Worm (Caenorhabditis elegans) whole organism, midembryonic: ENCODE results near the gene ssp-10.

Experiments used
- T22C8.4 ChIP-seq: fragments of 200-800 bp; sonication (Bioruptor generic); IDR thresholded peaks from 2 replicates; pipeline ENCODE4 v1.3.6; 2022; ENCODE audit warnings: missing genetic modification characterization, missing compliant biosample characterization
- cog-1 ChIP-seq: sonication (generic microtip); optimal IDR thresholded peaks from 2 replicates; lab custom pipeline; 2016; ENCODE audit warnings: missing genetic modification characterization, missing compliant biosample characterization
- flt-1 ChIP-seq: fragments of 200-800 bp; sonication (Bioruptor generic); IDR thresholded peaks from 2 replicates; pipeline ENCODE4 v1.3.6; 2022; ENCODE audit warnings: missing genetic modification characterization, missing compliant biosample characterization
- klf-2 ChIP-seq: fragments of 200-800 bp; sonication (Bioruptor generic); conservative IDR thresholded peaks from 2 replicates; pipeline ENCODE4 v1.3.6; 2022; ENCODE audit warnings: missing genetic modification reagents, missing genetic modification characterization, missing compliant biosample characterization
- med-1 ChIP-seq: sonication (generic microtip); optimal IDR thresholded peaks from 2 replicates; lab custom pipeline; 2017; ENCODE audit warnings: missing genetic modification characterization, mild to moderate bottlenecking, missing compliant biosample characterization, antibody characterized with exemption, missing genetic modification reagents; ENCODE audit not compliant: insufficient read depth
- ref-1 ChIP-seq: fragments of 200-800 bp; sonication (Bioruptor generic); conservative IDR thresholded peaks from 2 replicates; pipeline ENCODE4 v1.3.6; 2022; ENCODE audit warnings: missing genetic modification reagents, missing genetic modification characterization, missing compliant biosample characterization
- tab-1 ChIP-seq: fragments of 200-800 bp; sonication (Bioruptor generic); IDR thresholded peaks from 2 replicates; pipeline ENCODE4 v1.3.6; 2022; ENCODE audit warnings: missing genetic modification characterization, missing compliant biosample characterization
- ztf-23 ChIP-seq: fragments of 200-800 bp; sonication (Bioruptor generic); IDR thresholded peaks from 2 replicates; pipeline ENCODE4 v1.3.6; 2022; ENCODE audit warnings: missing genetic modification reagents, missing genetic modification characterization, missing compliant biosample characterization
- ztf-29 ChIP-seq: fragments of 200-800 bp; sonication (Bioruptor generic); IDR thresholded peaks from 2 replicates; pipeline ENCODE4 v1.3.6; 2022; ENCODE audit warnings: missing genetic modification reagents, missing genetic modification characterization, missing compliant biosample characterization

The ssp-10 gene

DNA sequence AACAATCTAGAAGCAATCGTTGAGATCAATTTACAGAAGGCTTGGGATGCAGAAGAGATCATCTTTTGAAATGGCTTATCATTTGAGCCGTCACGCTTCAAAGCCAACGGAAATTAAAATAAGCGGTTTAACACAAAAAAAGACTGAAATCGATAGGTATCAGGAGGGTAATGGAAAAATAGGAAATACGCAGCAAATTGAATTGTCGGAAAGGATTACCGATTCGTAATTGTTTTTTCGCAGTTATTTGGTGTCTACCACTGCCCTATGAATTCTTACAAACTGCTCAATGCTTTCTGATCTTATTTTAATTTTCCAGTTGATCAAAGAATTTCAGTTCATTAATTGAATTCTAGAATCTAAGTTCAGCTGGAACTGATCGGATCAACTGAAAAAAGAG lies 39.3 kb downstream of the ssp-10 start:
- TF ChIP-seq ztf-29 (GFP tag; lab: Robert Waterston, UW) (no peak), ztf-23 (GFP tag; lab: Robert Waterston, UW) (no peak), med-1 (GFP tag; lab: Kevin White, UChicago) (no peak)

DNA sequence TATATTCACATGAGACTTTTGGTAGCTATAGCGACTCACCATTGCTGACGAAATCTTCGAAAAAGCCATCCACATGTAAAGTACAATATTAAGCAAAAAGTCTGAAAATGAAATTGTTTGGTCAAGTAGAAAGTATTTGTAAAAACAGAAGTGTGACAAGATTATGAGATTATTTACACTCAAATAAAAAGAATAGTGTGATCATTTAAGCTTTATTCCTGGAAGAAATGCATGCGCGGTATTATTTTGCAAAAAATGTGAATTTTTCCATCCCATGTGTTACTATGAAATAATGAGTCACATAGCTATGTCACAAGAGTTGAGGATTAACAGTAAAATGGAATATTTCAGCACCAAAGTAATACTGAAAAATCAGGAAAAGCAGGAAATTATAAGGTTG lies 40.2 kb downstream of the ssp-10 start, which contains the start of gene dct-15:
TSS of gene dct-15 (minus strand) at position 101 of the 400 bp plus-strand sequence.
- no peak for TF ChIP-seq ztf-23 (GFP tag; lab: Robert Waterston, UW)
- TF ChIP-seq ref-1 (GFP tag; lab: Robert Waterston, UW): no peak
- TF ChIP-seq flt-1 (GFP tag; lab: Robert Waterston, UW): no peak
- no peak for TF ChIP-seq ztf-29 (GFP tag; lab: Robert Waterston, UW)
- TF ChIP-seq tab-1 (GFP tag; lab: Robert Waterston, UW): no peak
- no peak for TF ChIP-seq klf-2 (GFP tag; lab: Robert Waterston, UW)

DNA sequence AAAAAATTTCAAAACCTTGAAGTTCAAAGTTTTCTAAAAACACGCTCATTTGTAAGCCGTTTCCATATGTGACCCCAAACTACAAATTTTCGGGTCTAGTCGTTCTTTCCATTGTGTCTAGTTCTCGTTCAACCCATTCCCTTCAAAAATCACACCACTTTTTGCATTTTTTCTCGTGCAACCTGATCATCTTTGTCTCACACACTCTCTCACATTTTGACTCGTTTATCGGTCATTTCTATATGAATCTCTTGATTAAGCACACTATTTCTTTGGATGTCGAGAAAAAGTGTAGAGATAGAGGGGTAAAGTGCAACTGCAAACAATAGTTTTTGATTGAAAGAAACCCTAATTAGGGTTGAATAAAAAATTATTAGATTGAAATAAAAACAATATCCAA lies 47.3 kb downstream of the ssp-10 start:
- TF ChIP-seq cog-1 (tag; lab: Kevin White, UChicago): no peak
- TF ChIP-seq T22C8.4 (GFP tag; lab: Robert Waterston, UW): no peak
- TF ChIP-seq klf-2 (GFP tag; lab: Robert Waterston, UW): no peak
- no peak for TF ChIP-seq ref-1 (GFP tag; lab: Robert Waterston, UW)
- no peak for TF ChIP-seq ztf-23 (GFP tag; lab: Robert Waterston, UW)

DNA sequence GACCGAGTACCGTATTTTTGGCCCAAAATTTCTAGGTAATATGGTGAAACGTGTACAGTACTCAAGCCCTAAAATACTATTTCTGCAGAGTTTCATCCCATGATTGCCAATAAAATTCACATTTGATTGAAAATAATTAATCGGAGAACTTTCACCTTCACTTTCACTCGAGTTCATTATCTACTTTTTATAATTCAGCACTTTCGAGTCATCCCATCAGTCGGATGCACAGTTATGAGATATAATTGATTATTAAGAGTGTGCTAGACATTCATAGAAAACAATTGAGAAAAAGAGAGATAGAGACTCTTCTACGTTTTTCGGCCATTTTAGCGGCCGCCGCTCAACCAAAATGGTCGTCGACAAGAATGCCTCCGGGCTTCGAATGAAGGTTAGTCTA lies 48.1 kb downstream of the ssp-10 start, which contains the start of gene fat-3:
TSS of gene fat-3 (plus strand) at position 313 of the 400 bp plus-strand sequence.
- no peak for TF ChIP-seq ztf-29 (GFP tag; lab: Robert Waterston, UW)
- no peak for TF ChIP-seq med-1 (GFP tag; lab: Kevin White, UChicago)
- TF ChIP-seq tab-1 (GFP tag; lab: Robert Waterston, UW): no peak
- no peak for TF ChIP-seq T22C8.4 (GFP tag; lab: Robert Waterston, UW)
- TF ChIP-seq ref-1 (GFP tag; lab: Robert Waterston, UW): no peak
- TF ChIP-seq cog-1 (tag; lab: Kevin White, UChicago): no peak
- TF ChIP-seq ztf-23 (GFP tag; lab: Robert Waterston, UW): no peak
- TF ChIP-seq klf-2 (GFP tag; lab: Robert Waterston, UW): no peak
- TF ChIP-seq flt-1 (GFP tag; lab: Robert Waterston, UW): no peak

DNA sequence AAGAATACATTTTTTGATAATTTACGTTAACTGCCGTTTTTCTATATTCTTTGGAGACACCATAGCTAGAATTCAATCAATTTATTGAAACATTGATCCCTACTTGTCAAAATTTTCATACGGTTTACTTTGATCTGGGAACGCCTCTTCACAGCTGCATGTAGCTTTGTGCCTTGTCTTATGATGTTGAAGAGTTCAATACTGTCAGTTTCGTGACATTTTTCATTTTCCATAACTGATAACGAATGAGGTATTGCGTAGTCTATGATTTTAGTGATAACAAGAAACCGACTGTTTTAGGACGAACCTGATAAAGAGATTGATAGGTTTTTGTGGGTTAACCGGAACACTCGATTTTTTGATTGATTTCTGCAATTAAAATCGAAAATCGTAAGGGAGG lies 49.4 kb downstream of the ssp-10 start:
- TF ChIP-seq klf-2 (GFP tag; lab: Robert Waterston, UW) (no peak), tab-1 (GFP tag; lab: Robert Waterston, UW) (no peak), ref-1 (GFP tag; lab: Robert Waterston, UW) (no peak), ztf-29 (GFP tag; lab: Robert Waterston, UW) (no peak), ztf-23 (GFP tag; lab: Robert Waterston, UW) (no peak), med-1 (GFP tag; lab: Kevin White, UChicago) (no peak), cog-1 (tag; lab: Kevin White, UChicago) (no peak), T22C8.4 (GFP tag; lab: Robert Waterston, UW) (no peak), flt-1 (GFP tag; lab: Robert Waterston, UW) (no peak)
